Fruit fly (Drosophila melanogaster): Measurements from ENCODE around the gene gb.
A peak's percentile ranks its signal among the peaks of the same experiment; 100 is the strongest.

gb gene

dm6 chr3R:27135692-27136641, 23.9 kb upstream of the gb start:
- TF ChIP-seq EcR (GFP tag; optimal IDR thresholded peaks at IDR 0.05) (no peak), CG32121 (GFP tag; IDR thresholded peaks at IDR 0.05) (peak; percentile 10; the same call in 1 of the 2 replicates), CG15710 (tag; optimal IDR thresholded peaks at IDR 0.05) (peak; percentile 33), Pif1B (GFP tag; optimal IDR thresholded peaks at IDR 0.05) (peak; percentile 68), CG9948 (tag; optimal IDR thresholded peaks at IDR 0.05) (peak; percentile 9), Pif1A (GFP tag; optimal IDR thresholded peaks at IDR 0.05) (peak; percentile 69), Snoo (tag; optimal IDR thresholded peaks at IDR 0.05) (peak; percentile 45), CG13204 (GFP tag; optimal IDR thresholded peaks at IDR 0.05) (peak; percentile 18), CG17806 (tag; optimal IDR thresholded peaks at IDR 0.05) (no peak), gl (tag; optimal IDR thresholded peaks at IDR 0.05) (peak; percentile 68), CG12605 (GFP tag; IDR thresholded peaks at IDR 0.05) (no peak), Ets98B (GFP tag; IDR thresholded peaks at IDR 0.05) (no peak), D1 (tag; optimal IDR thresholded peaks at IDR 0.05) (no peak), CG34367 (tag; optimal IDR thresholded peaks at IDR 0.05) (peak; percentile 54), CG4496 (GFP tag; IDR thresholded peaks at IDR 0.05) (no peak), CG10348 (GFP tag; IDR thresholded peaks at IDR 0.05) (no peak), rn (GFP tag; IDR thresholded peaks at IDR 0.05) (no peak), fd96Ca (GFP tag; IDR thresholded peaks at IDR 0.05) (0 out of 3 replicates have a peak, but pooled peaks have one; percentile 31), CG8159 (tag; optimal IDR thresholded peaks at IDR 0.05) (peak; percentile 56), CG8301 (tag; optimal IDR thresholded peaks at IDR 0.05) (no peak), CG14655 (GFP tag; optimal IDR thresholded peaks at IDR 0.05) (peak; percentile 28)

dm6 chr3R:27134728-27135361, 22.8 kb upstream of the gb start:
- TF ChIP-seq rn (GFP tag; IDR thresholded peaks at IDR 0.05) (no peak), CG4496 (GFP tag; IDR thresholded peaks at IDR 0.05) (0 out of 3 replicates have a peak, but pooled peaks have one; percentile 17), fd96Ca (GFP tag; IDR thresholded peaks at IDR 0.05) (no peak), CG10348 (GFP tag; IDR thresholded peaks at IDR 0.05) (no peak)

- TF ChIP-seq D1 (tag; optimal IDR thresholded peaks at IDR 0.05) (no peak), CG8159 (tag; optimal IDR thresholded peaks at IDR 0.05) (no peak), CG12605 (GFP tag; IDR thresholded peaks at IDR 0.05) (no peak), EcR (GFP tag; optimal IDR thresholded peaks at IDR 0.05) (no peak), Pif1B (GFP tag; optimal IDR thresholded peaks at IDR 0.05) (no peak), CG34367 (tag; optimal IDR thresholded peaks at IDR 0.05) (no peak), CG17806 (tag; optimal IDR thresholded peaks at IDR 0.05) (no peak), Ets98B (GFP tag; IDR thresholded peaks at IDR 0.05) (no peak), CG14655 (GFP tag; optimal IDR thresholded peaks at IDR 0.05) (no peak), CG4496 (GFP tag; IDR thresholded peaks at IDR 0.05) (no peak), gl (tag; optimal IDR thresholded peaks at IDR 0.05) (no peak), fd96Ca (GFP tag; IDR thresholded peaks at IDR 0.05) (no peak), CG32121 (GFP tag; IDR thresholded peaks at IDR 0.05) (no peak), CG9948 (tag; optimal IDR thresholded peaks at IDR 0.05) (no peak), Snoo (tag; optimal IDR thresholded peaks at IDR 0.05) (no peak), CG8301 (tag; optimal IDR thresholded peaks at IDR 0.05) (no peak), CG13204 (GFP tag; optimal IDR thresholded peaks at IDR 0.05) (no peak), Pif1A (GFP tag; optimal IDR thresholded peaks at IDR 0.05) (no peak)
Measured at dm6 chr3R:27133992-27134391, 21.9 kb upstream of the gb start.

dm6 chr3R:27131408-27131807, 19.3 kb upstream of the gb start:
- TF ChIP-seq rn (GFP tag; IDR thresholded peaks at IDR 0.05) (no peak), CG13204 (GFP tag; optimal IDR thresholded peaks at IDR 0.05) (no peak), CG4496 (GFP tag; IDR thresholded peaks at IDR 0.05) (no peak)

- TF ChIP-seq CG14655 (GFP tag; optimal IDR thresholded peaks at IDR 0.05) (no peak), CG12605 (GFP tag; IDR thresholded peaks at IDR 0.05) (no peak), CG15710 (tag; optimal IDR thresholded peaks at IDR 0.05) (no peak), CG34367 (tag; optimal IDR thresholded peaks at IDR 0.05) (no peak), CG8301 (tag; optimal IDR thresholded peaks at IDR 0.05) (no peak), Pif1A (GFP tag; optimal IDR thresholded peaks at IDR 0.05) (no peak), rn (GFP tag; IDR thresholded peaks at IDR 0.05) (no peak), fd96Ca (GFP tag; IDR thresholded peaks at IDR 0.05) (no peak), Snoo (tag; optimal IDR thresholded peaks at IDR 0.05) (no peak), CG8159 (tag; optimal IDR thresholded peaks at IDR 0.05) (no peak), EcR (GFP tag; optimal IDR thresholded peaks at IDR 0.05) (peak; percentile 74), CG9948 (tag; optimal IDR thresholded peaks at IDR 0.05) (no peak), gl (tag; optimal IDR thresholded peaks at IDR 0.05) (no peak), CG4496 (GFP tag; IDR thresholded peaks at IDR 0.05) (0 out of 3 replicates have a peak, but pooled peaks have one; percentile 7)
Measured at dm6 chr3R:27130551-27131161, 18.6 kb upstream of the gb start.
